Worm (Caenorhabditis elegans) whole organism, young adult: ENCODE data around the gene tag-275.

Source experiments
- B0035.1 ChIP-seq: sonication (generic microtip); optimal IDR thresholded peaks from 2 replicates; lab custom pipeline; 2016; ENCODE audit warnings: missing genetic modification characterization, mild to moderate bottlenecking, missing compliant biosample characterization, missing genotype, missing genetic modification reagents
- B0336.3 ChIP-seq: fragments of 200-800 bp; sonication (Bioruptor generic); IDR thresholded peaks from 2 replicates; pipeline ENCODE4 v1.3.6; 2022; ENCODE audit warnings: missing genetic modification characterization, missing compliant biosample characterization
- C17E4.6 ChIP-seq: fragments of 200-800 bp; sonication (Bioruptor generic); IDR thresholded peaks from 2 replicates; pipeline ENCODE4 v1.3.6; 2022; ENCODE audit warnings: missing genetic modification reagents, missing genetic modification characterization, missing compliant biosample characterization
- F22D6.2 ChIP-seq: sonication (generic microtip); optimal IDR thresholded peaks from 2 replicates; lab custom pipeline; 2016; ENCODE audit warnings: mild to moderate bottlenecking, missing genetic modification characterization, missing compliant biosample characterization
- F23B12.7 ChIP-seq: sonication (generic microtip); optimal IDR thresholded peaks from 2 replicates; lab custom pipeline; 2017; ENCODE audit warnings: missing genetic modification characterization, mild to moderate bottlenecking, missing compliant biosample characterization, antibody characterized with exemption, moderate library complexity; ENCODE audit not compliant: insufficient read depth
- F33H1.4 ChIP-seq: fragments of 200-800 bp; sonication (Bioruptor generic); IDR thresholded peaks from 2 replicates; pipeline ENCODE4 v1.3.6; 2022; ENCODE audit warnings: missing genetic modification reagents, missing genetic modification characterization, missing compliant biosample characterization
- F37B4.10 ChIP-seq: fragments of 200-800 bp; sonication (Bioruptor generic); IDR thresholded peaks from 2 replicates; pipeline ENCODE4 v1.3.6; 2022; ENCODE audit warnings: missing genetic modification characterization, missing compliant biosample characterization
- F52B5.7 ChIP-seq: sonication (generic microtip); optimal IDR thresholded peaks from 2 replicates; lab custom pipeline; 2016; ENCODE audit warnings: mild to moderate bottlenecking, missing genetic modification characterization, missing compliant biosample characterization
- F55B11.4 ChIP-seq: sonication (generic microtip); optimal IDR thresholded peaks from 2 replicates; lab custom pipeline; 2016; ENCODE audit warnings: missing compliant biosample characterization, missing genetic modification characterization, borderline replicate concordance; ENCODE audit not compliant: insufficient read depth
- F57C9.4 ChIP-seq: sonication (generic microtip); optimal IDR thresholded peaks from 2 replicates; lab custom pipeline; 2017; ENCODE audit warnings: mild to moderate bottlenecking, missing genetic modification characterization, missing compliant biosample characterization
- K11D2.4 ChIP-seq: fragments of 200-800 bp; sonication (Bioruptor generic); IDR thresholded peaks from 2 replicates; pipeline ENCODE4 v1.3.6; 2022; ENCODE audit warnings: missing genetic modification reagents, missing genetic modification characterization, missing compliant biosample characterization
- T07F8.4 ChIP-seq: sonication (generic microtip); optimal IDR thresholded peaks from 2 replicates; lab custom pipeline; 2016; ENCODE audit warnings: mild to moderate bottlenecking, missing genetic modification characterization, moderate library complexity, missing compliant biosample characterization
- Y56A3A.18 ChIP-seq: fragments of 200-800 bp; sonication (Bioruptor generic); IDR thresholded peaks from 2 replicates; pipeline ENCODE4 v1.3.6; 2022; ENCODE audit warnings: missing genetic modification reagents, missing genetic modification characterization, missing compliant biosample characterization
- Y79H2A.3 ChIP-seq: fragments of 200-800 bp; sonication (Bioruptor generic); conservative IDR thresholded peaks from 2 replicates; pipeline ENCODE4 v1.3.6; 2022; ENCODE audit warnings: missing genetic modification reagents, missing genetic modification characterization, missing compliant biosample characterization
- akir-1 ChIP-seq: fragments of 200-800 bp; sonication (Bioruptor generic); optimal IDR thresholded peaks from 2 replicates; lab custom pipeline; 2018; ENCODE audit warnings: mild to moderate bottlenecking, missing genetic modification characterization, moderate library complexity, missing compliant biosample characterization
- atf-7 ChIP-seq: sonication (generic microtip); optimal IDR thresholded peaks from 2 replicates; lab custom pipeline; 2017; ENCODE audit warnings: mild to moderate bottlenecking, missing genetic modification characterization, missing compliant biosample characterization
- athp-1 ChIP-seq: sonication (generic microtip); optimal IDR thresholded peaks from 2 replicates; lab custom pipeline; 2017; ENCODE audit warnings: mild to moderate bottlenecking, missing genetic modification characterization, missing compliant biosample characterization
- attf-3 ChIP-seq: fragments of 200-800 bp; sonication (Bioruptor generic); conservative IDR thresholded peaks from 2 replicates; pipeline ENCODE4 v1.3.6; 2022; ENCODE audit warnings: missing genetic modification reagents, missing genetic modification characterization, missing compliant biosample characterization
- cebp-1 ChIP-seq, 2 experiments: fragments of 200-800 bp in 1 of 2; sonication (Bioruptor generic) in 1 of 2; sonication (generic microtip) in 1 of 2; IDR thresholded peaks in 1 of 2; optimal IDR thresholded peaks in 1 of 2; 2 replicates each; pipeline versions ENCODE4 v1.3.6 to Lab custom; 2017 to 2022; ENCODE audit warnings: missing compliant biosample characterization in 2 of 2, missing genetic modification characterization in 2 of 2, mild to moderate bottlenecking in 1 of 2, missing genetic modification reagents in 1 of 2, moderate library complexity in 1 of 2
- cebp-2 ChIP-seq: fragments of 200-800 bp; sonication (Bioruptor generic); IDR thresholded peaks from 2 replicates; pipeline ENCODE4 v1.3.6; 2022; ENCODE audit warnings: missing genetic modification characterization, missing compliant biosample characterization
- ceh-100 ChIP-seq: fragments of 200-800 bp; sonication (Bioruptor generic); IDR thresholded peaks from 2 replicates; pipeline ENCODE4 v1.3.6; 2022; ENCODE audit warnings: missing genetic modification reagents, missing genetic modification characterization, missing compliant biosample characterization
- ceh-79 ChIP-seq: sonication (generic microtip); optimal IDR thresholded peaks from 2 replicates; lab custom pipeline; 2017; ENCODE audit warnings: mild to moderate bottlenecking, missing genetic modification characterization, missing compliant biosample characterization
- die-1 ChIP-seq: sonication (generic microtip); optimal IDR thresholded peaks from 2 replicates; lab custom pipeline; 2016; ENCODE audit warnings: missing genotype, mild to moderate bottlenecking, missing genetic modification characterization, missing compliant biosample characterization
- dox-1 ChIP-seq: fragments of 200-800 bp; sonication (Bioruptor generic); IDR thresholded peaks from 2 replicates; pipeline ENCODE4 v1.3.6; 2022; ENCODE audit warnings: missing genetic modification reagents, missing genetic modification characterization, missing compliant biosample characterization
- dpl-1 ChIP-seq: fragments of 150-350 bp; optimal IDR thresholded peaks from 2 replicates; lab custom pipeline; 2014; ENCODE audit warnings: missing biosample characterization, missing genetic modification reagents, missing genetic modification characterization
- let-607 ChIP-seq, 2 experiments: fragments of 200-800 bp in 1 of 2; sonication (Bioruptor generic) in 1 of 2; sonication (generic microtip) in 1 of 2; optimal IDR thresholded peaks; 2 replicates each; lab custom pipeline; 2016 to 2018; ENCODE audit warnings: mild to moderate bottlenecking in 2 of 2, missing compliant biosample characterization in 2 of 2, missing genetic modification characterization in 2 of 2, moderate library complexity in 2 of 2, missing genotype in 1 of 2
- lin-26 ChIP-seq: fragments of 200-800 bp; sonication (Bioruptor generic); IDR thresholded peaks from 2 replicates; pipeline ENCODE4 v1.3.6; 2022; ENCODE audit warnings: missing genetic modification reagents, missing genetic modification characterization, missing compliant biosample characterization
- lin-40 ChIP-seq: sonication (generic microtip); optimal IDR thresholded peaks from 2 replicates; lab custom pipeline; 2016; ENCODE audit warnings: missing genetic modification characterization, mild to moderate bottlenecking, missing compliant biosample characterization, missing genotype, missing genetic modification reagents
- lir-1 ChIP-seq: fragments of 200-800 bp; sonication (Bioruptor generic); conservative IDR thresholded peaks from 2 replicates; pipeline ENCODE4 v1.3.6; 2022; ENCODE audit warnings: missing genetic modification reagents, missing genetic modification characterization, missing compliant biosample characterization
- madf-8 ChIP-seq: fragments of 200-800 bp; sonication (Bioruptor generic); conservative IDR thresholded peaks from 2 replicates; pipeline ENCODE4 v1.3.6; 2022; ENCODE audit warnings: missing genetic modification reagents, missing genetic modification characterization, missing compliant biosample characterization
- nfya-2 ChIP-seq: fragments of 200-800 bp; sonication (Bioruptor generic); IDR thresholded peaks from 2 replicates; pipeline ENCODE4 v1.3.6; 2022; ENCODE audit warnings: missing genetic modification reagents, missing genetic modification characterization, missing compliant biosample characterization
- nhr-27 ChIP-seq: fragments of 200-800 bp; sonication (Bioruptor generic); optimal IDR thresholded peaks from 2 replicates; lab custom pipeline; 2018; ENCODE audit warnings: mild to moderate bottlenecking, missing genetic modification characterization, moderate library complexity, missing compliant biosample characterization
- nhr-80 ChIP-seq: sonication (generic microtip); optimal IDR thresholded peaks from 2 replicates; lab custom pipeline; 2016; ENCODE audit warnings: missing genetic modification characterization, missing compliant biosample characterization
- pbrm-1 ChIP-seq: fragments of 200-800 bp; sonication (Bioruptor generic); IDR thresholded peaks from 2 replicates; pipeline ENCODE4 v1.3.6; 2022; ENCODE audit warnings: missing genetic modification reagents, missing genetic modification characterization, missing compliant biosample characterization
- rcor-1 ChIP-seq: fragments of 200-800 bp; sonication (Bioruptor generic); IDR thresholded peaks from 2 replicates; pipeline ENCODE4 v1.3.6; 2022; ENCODE audit warnings: missing genetic modification reagents, missing genetic modification characterization, missing compliant biosample characterization
- sdz-38 ChIP-seq: sonication (generic microtip); optimal IDR thresholded peaks from 2 replicates; lab custom pipeline; 2016; ENCODE audit warnings: missing genotype, missing genetic modification characterization, missing compliant biosample characterization
- sea-2 ChIP-seq: fragments of 200-800 bp; sonication (Bioruptor generic); IDR thresholded peaks from 2 replicates; pipeline ENCODE4 v1.3.6; 2022; ENCODE audit warnings: missing genetic modification characterization, missing compliant biosample characterization
- sptf-2 ChIP-seq: fragments of 200-800 bp; sonication (Bioruptor generic); optimal IDR thresholded peaks from 2 replicates; lab custom pipeline; 2018; ENCODE audit warnings: mild to moderate bottlenecking, missing genetic modification characterization, missing compliant biosample characterization
- zfh-2 ChIP-seq: fragments of 200-800 bp; sonication (Bioruptor generic); conservative IDR thresholded peaks from 2 replicates; pipeline ENCODE4 v1.3.6; 2022; ENCODE audit warnings: missing genetic modification reagents, missing genetic modification characterization, missing compliant biosample characterization
- zim-3 ChIP-seq: sonication (generic microtip); optimal IDR thresholded peaks from 2 replicates; lab custom pipeline; 2017; ENCODE audit warnings: mild to moderate bottlenecking, missing genetic modification characterization, moderate library complexity, missing compliant biosample characterization
- ztf-18 ChIP-seq: sonication (generic microtip); optimal IDR thresholded peaks from 2 replicates; lab custom pipeline; 2016; ENCODE audit warnings: missing genotype, mild to moderate bottlenecking, missing genetic modification characterization, missing compliant biosample characterization
- ztf-25 ChIP-seq: fragments of 200-800 bp; sonication (Bioruptor generic); IDR thresholded peaks from 2 replicates; pipeline ENCODE4 v1.3.6; 2022; ENCODE audit warnings: missing genetic modification reagents, missing genetic modification characterization, missing compliant biosample characterization
- ztf-26 ChIP-seq: sonication (generic microtip); optimal IDR thresholded peaks from 2 replicates; lab custom pipeline; 2017; ENCODE audit warnings: missing genetic modification characterization, missing compliant biosample characterization

tag-275 gene

ce11 chrX:6129277-6129676 lies 21.1 kb downstream of the tag-275 start:
- TF ChIP-seq nhr-27 (tag; lab: Kevin White, UChicago) (no peak), cebp-1 (GFP tag; IDR thresholded peaks at IDR 0.05; lab: Robert Waterston, UW) (no peak), cebp-1 (tag; optimal IDR thresholded peaks at IDR 0.05; lab: Kevin White, UChicago) (no peak), lin-40 (tag; lab: Kevin White, UChicago) (peak; percentile 2), lir-1 (GFP tag; lab: Robert Waterston, UW) (no peak), let-607 (tag; optimal IDR thresholded peaks at IDR 0.05; lab: Kevin White, UChicago) (peak in 1 of 2 experiments; percentile 12), Y79H2A.3 (GFP tag; lab: Robert Waterston, UW) (no peak), atf-7 (tag; lab: Kevin White, UChicago) (peak; percentile 51), attf-3 (GFP tag; lab: Robert Waterston, UW) (no peak), Y56A3A.18 (GFP tag; lab: Robert Waterston, UW) (no peak), B0336.3 (GFP tag; lab: Robert Waterston, UW) (peak; percentile 47; the same call in 1 of the 2 replicates), nhr-80 (tag; lab: Kevin White, UChicago) (peak; percentile 88), dox-1 (GFP tag; lab: Robert Waterston, UW) (peak; percentile 41; the same call in 1 of the 2 replicates), ztf-18 (tag; lab: Kevin White, UChicago) (no peak)
- TF ChIP-seq, all 124 proteins: peak for 6

DNA sequence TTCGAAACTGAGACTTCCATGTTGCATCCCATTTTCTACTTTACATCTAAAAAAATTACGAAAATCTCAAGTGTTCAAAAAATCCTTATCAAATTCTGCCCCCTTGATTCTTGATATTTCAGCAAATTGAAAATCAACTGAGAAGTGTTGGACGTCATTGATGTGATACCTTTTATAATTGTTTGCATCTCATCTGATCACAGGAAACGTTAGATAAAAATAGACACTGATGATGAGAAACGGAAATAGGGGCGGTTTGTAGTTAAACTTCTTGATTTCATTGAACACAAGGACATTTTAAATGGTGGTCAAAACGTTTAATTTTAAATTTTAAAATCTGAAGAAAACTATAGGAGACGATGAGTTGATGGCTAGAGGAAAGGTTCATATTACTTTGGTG lies 21.6 kb downstream of the tag-275 start:
- TF ChIP-seq sdz-38 (tag; lab: Kevin White, UChicago): no peak
- TF ChIP-seq lin-26 (GFP tag; lab: Robert Waterston, UW): no peak
- TF ChIP-seq ceh-100: no peak
- no peak for TF ChIP-seq F55B11.4 (tag; lab: Kevin White, UChicago)

DNA sequence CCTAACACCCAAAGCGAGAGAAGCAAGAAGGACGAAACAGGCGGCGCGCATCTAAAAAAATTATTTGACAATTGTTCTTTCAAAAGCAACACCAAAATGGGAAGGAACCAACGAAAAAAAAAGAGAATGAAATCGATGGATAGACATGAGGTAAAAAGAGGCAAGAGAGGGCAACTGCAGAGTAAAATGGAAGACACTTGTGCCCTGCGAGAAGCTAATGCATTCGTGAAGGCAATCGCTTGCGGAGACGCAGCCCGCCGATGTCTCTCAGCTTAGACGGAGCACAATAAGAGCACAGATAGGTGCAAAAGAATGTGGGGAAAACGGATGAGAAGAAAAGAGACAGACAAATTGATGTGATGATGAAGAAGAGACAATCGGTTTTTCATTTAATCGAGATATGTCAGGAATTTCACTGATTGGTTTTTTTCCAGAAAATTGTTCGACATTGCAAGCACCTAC lies 22.1 kb downstream of the tag-275 start, which contains the start of gene C15H9.9:
C15H9.9 (minus strand) TSS at position 51 of the 462 bp plus-strand sequence.
- TF ChIP-seq pbrm-1 (GFP tag; lab: Robert Waterston, UW): no peak
- TF ChIP-seq B0336.3 (GFP tag; lab: Robert Waterston, UW): no peak
- TF ChIP-seq F37B4.10 (GFP tag; lab: Robert Waterston, UW): no peak
- TF ChIP-seq F52B5.7: no peak
- no peak for TF ChIP-seq ceh-79 (tag; lab: Kevin White, UChicago)
- TF ChIP-seq cebp-2 (GFP tag; lab: Robert Waterston, UW): no peak
- no peak for TF ChIP-seq die-1 (tag; lab: Kevin White, UChicago)
- no peak for TF ChIP-seq rcor-1 (GFP tag; lab: Robert Waterston, UW)
- TF ChIP-seq nfya-2 (GFP tag; lab: Robert Waterston, UW): no peak
- TF ChIP-seq atf-7 (tag; lab: Kevin White, UChicago): no peak
- TF ChIP-seq K11D2.4 (GFP tag; lab: Robert Waterston, UW): no peak
- no peak for TF ChIP-seq Y56A3A.18 (GFP tag; lab: Robert Waterston, UW)
- TF ChIP-seq F55B11.4 (tag; lab: Kevin White, UChicago): no peak
- no peak for TF ChIP-seq F33H1.4
- TF ChIP-seq sea-2 (GFP tag; lab: Robert Waterston, UW): no peak
- no peak for TF ChIP-seq dpl-1
- no peak for TF ChIP-seq F22D6.2 (tag; lab: Kevin White, UChicago)
- TF ChIP-seq ztf-26 (tag; lab: Kevin White, UChicago): no peak
- TF ChIP-seq akir-1 (GFP tag; lab: Kevin White, UChicago): no peak
- no peak for TF ChIP-seq T07F8.4
- no peak for TF ChIP-seq F57C9.4 (tag; lab: Kevin White, UChicago)
- no peak for TF ChIP-seq B0035.1 (tag; lab: Kevin White, UChicago)
- TF ChIP-seq zim-3 (tag; lab: Kevin White, UChicago): no peak
- TF ChIP-seq sptf-2: no peak
- TF ChIP-seq madf-8 (GFP tag; lab: Robert Waterston, UW): no peak
- no peak for TF ChIP-seq athp-1 (tag; lab: Kevin White, UChicago)
- TF ChIP-seq F23B12.7 (tag; lab: Kevin White, UChicago): no peak
- peak; percentile 53 for TF ChIP-seq zfh-2 (GFP tag; lab: Robert Waterston, UW)
- no peak for TF ChIP-seq ztf-25 (GFP tag; lab: Robert Waterston, UW)
- TF ChIP-seq nhr-27 (tag; lab: Kevin White, UChicago): no peak
- TF ChIP-seq C17E4.6 (GFP tag; lab: Robert Waterston, UW): 0 out of 2 replicates have a peak, but pooled peaks have one; percentile 22
- TF ChIP-seq dox-1 (GFP tag; lab: Robert Waterston, UW): peak; percentile 51; the same call in 1 of the 2 replicates
- TF ChIP-seq nhr-80 (tag; lab: Kevin White, UChicago): peak; percentile 34
